Fruit fly (Drosophila melanogaster): Measurements from ENCODE around the gene TwdlF.

The TwdlF gene

dm6 chr3R:4220030-4220429 lies 26.8 kb upstream of the TwdlF start, which contains the start of gene CG31516:
Gene CG31516, minus strand, starts transcription at chr3R:4220130.
- TF ChIP-seq CG12605 (GFP tag; IDR thresholded peaks at IDR 0.05): no peak
- no peak for TF ChIP-seq gl (tag; optimal IDR thresholded peaks at IDR 0.05)
- no peak for TF ChIP-seq CG17806 (tag; optimal IDR thresholded peaks at IDR 0.05)
- TF ChIP-seq Pif1A (GFP tag; optimal IDR thresholded peaks at IDR 0.05): no peak
- no peak for TF ChIP-seq Snoo (tag; optimal IDR thresholded peaks at IDR 0.05)
- TF ChIP-seq CG4496 (GFP tag; IDR thresholded peaks at IDR 0.05): no peak
- no peak for TF ChIP-seq CG15710 (tag; optimal IDR thresholded peaks at IDR 0.05)
- no peak for TF ChIP-seq CG10348 (GFP tag; IDR thresholded peaks at IDR 0.05)
- TF ChIP-seq CG34367 (tag; optimal IDR thresholded peaks at IDR 0.05): no peak
- no peak for TF ChIP-seq EcR (GFP tag; optimal IDR thresholded peaks at IDR 0.05)
- no peak for TF ChIP-seq D1 (tag; optimal IDR thresholded peaks at IDR 0.05)

- TF ChIP-seq CG32121 (GFP tag; IDR thresholded peaks at IDR 0.05) (peak; percentile 9; the same call in 1 of the 2 replicates), fd96Ca (GFP tag; IDR thresholded peaks at IDR 0.05) (0 out of 3 replicates have a peak, but pooled peaks have one; percentile 31), CG4496 (GFP tag; IDR thresholded peaks at IDR 0.05) (no peak), Ets98B (GFP tag; IDR thresholded peaks at IDR 0.05) (peak; percentile 16; the same call in 1 of the 2 replicates), CG9948 (tag; optimal IDR thresholded peaks at IDR 0.05) (no peak), CG12605 (GFP tag; IDR thresholded peaks at IDR 0.05) (0 out of 2 replicates have a peak, but pooled peaks have one; percentile 9)
Observed at dm6 chr3R:4220780-4221179, 26.0 kb upstream of the TwdlF start.

DNA sequence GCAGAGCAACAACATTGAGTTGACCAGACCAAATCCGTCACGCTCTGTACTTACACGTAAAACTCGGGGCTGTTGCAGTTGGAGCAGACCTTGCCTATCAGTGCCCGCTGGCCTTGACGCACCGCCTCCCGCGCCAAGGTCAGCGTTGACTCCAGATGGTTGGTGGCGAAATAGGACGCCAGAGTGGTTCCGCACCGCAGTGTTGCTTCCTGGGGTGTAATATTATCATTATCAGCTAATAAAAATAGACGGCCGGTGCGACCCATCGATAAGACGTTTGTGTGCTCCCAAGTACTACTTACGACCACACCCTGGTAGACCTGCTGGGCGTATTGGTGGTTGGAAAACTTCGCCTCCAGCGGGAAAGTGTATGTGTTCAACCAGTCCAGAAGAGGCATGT lies 18.4 kb upstream of the TwdlF start:
- TF ChIP-seq EcR (GFP tag; optimal IDR thresholded peaks at IDR 0.05) (no peak), CG13204 (GFP tag; optimal IDR thresholded peaks at IDR 0.05) (peak; percentile 61)

dm6 chr3R:4229137-4229764 lies 17.6 kb upstream of the TwdlF start, which contains the start of gene DhpD:
Gene DhpD, minus strand, starts transcription at chr3R:4229238.
- peak; percentile 59 for TF ChIP-seq D1 (tag; optimal IDR thresholded peaks at IDR 0.05)
- peak; percentile 79 for TF ChIP-seq Ets98B (GFP tag; IDR thresholded peaks at IDR 0.05)
- no peak; the same call in 2 of the 3 replicates for TF ChIP-seq fd96Ca (GFP tag; IDR thresholded peaks at IDR 0.05)
- TF ChIP-seq CG34367 (tag; optimal IDR thresholded peaks at IDR 0.05): peak; percentile 50
- peak; percentile 73 for TF ChIP-seq Pif1B (GFP tag; optimal IDR thresholded peaks at IDR 0.05)
- TF ChIP-seq CG32121 (GFP tag; IDR thresholded peaks at IDR 0.05): peak; percentile 77
- TF ChIP-seq Snoo (tag; optimal IDR thresholded peaks at IDR 0.05): peak; percentile 80
- TF ChIP-seq CG12605 (GFP tag; IDR thresholded peaks at IDR 0.05): peak; percentile 63
- TF ChIP-seq CG9948 (tag; optimal IDR thresholded peaks at IDR 0.05): peak; percentile 55
- TF ChIP-seq CG4496 (GFP tag; IDR thresholded peaks at IDR 0.05): peak; percentile 87
- TF ChIP-seq CG17806 (tag; optimal IDR thresholded peaks at IDR 0.05): peak; percentile 79
- peak; percentile 80 for TF ChIP-seq CG15710 (tag; optimal IDR thresholded peaks at IDR 0.05)
- TF ChIP-seq gl (tag; optimal IDR thresholded peaks at IDR 0.05): peak; percentile 35
- no peak for TF ChIP-seq rn (GFP tag; IDR thresholded peaks at IDR 0.05)
- no peak for TF ChIP-seq CG10348 (GFP tag; IDR thresholded peaks at IDR 0.05)
- peak; percentile 76 for TF ChIP-seq CG8159 (tag; optimal IDR thresholded peaks at IDR 0.05)
- no peak for TF ChIP-seq CG14655 (GFP tag; optimal IDR thresholded peaks at IDR 0.05)
- no peak for TF ChIP-seq CG8301 (tag; optimal IDR thresholded peaks at IDR 0.05)
- TF ChIP-seq CG13204 (GFP tag; optimal IDR thresholded peaks at IDR 0.05): peak; percentile 2
- TF ChIP-seq Pif1A (GFP tag; optimal IDR thresholded peaks at IDR 0.05): no peak
- TF ChIP-seq EcR (GFP tag; optimal IDR thresholded peaks at IDR 0.05): no peak

DNA sequence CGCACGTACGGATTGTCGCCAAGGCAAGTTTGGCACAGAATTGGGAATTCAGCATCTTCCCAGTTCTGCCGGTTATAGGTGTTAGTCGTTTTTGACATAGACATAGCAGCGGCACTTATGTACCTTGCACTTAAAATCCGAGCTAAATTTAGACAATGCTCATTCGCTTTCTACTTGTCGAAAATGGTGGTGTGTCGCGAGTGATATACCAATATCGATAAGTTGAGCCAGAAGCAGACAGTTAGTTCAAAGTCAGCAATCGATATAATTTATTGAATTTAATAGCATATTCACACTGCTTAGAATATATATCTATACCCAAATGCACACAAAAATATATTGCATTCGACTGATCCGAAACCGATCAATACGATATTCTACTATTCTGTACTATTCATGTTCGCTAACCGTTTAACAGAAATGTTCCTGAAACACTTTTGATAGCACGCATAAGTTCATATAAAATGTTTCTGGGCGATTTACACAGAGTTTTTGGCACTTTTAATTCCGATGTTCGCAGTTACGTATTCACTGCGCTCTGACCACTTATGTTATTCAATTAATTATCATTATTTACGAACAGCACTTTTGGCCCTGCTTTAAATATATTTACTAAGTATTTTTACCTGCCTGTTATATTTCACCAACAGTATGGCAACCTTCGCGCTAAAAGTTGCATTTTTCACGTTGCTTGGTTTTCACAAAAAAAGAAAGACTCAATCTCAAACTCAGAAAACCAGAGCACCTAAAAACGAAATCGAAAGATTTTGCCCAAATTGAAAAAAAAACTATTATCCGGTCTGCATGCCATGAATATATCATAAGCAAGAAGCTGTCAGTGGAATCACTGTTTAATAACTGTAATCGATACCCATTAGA lies 14.4 kb upstream of the TwdlF start, which contains the start of gene CG14641:
Gene CG14641 (minus strand): TSS at position 204 of the 879 bp plus-strand sequence.
- TF ChIP-seq CG8159 (tag; optimal IDR thresholded peaks at IDR 0.05): peak; percentile 1
- TF ChIP-seq gl (tag; optimal IDR thresholded peaks at IDR 0.05): no peak
- no peak for TF ChIP-seq CG12605 (GFP tag; IDR thresholded peaks at IDR 0.05)
- no peak for TF ChIP-seq CG9948 (tag; optimal IDR thresholded peaks at IDR 0.05)
- TF ChIP-seq Pif1B (GFP tag; optimal IDR thresholded peaks at IDR 0.05): no peak
- no peak for TF ChIP-seq Pif1A (GFP tag; optimal IDR thresholded peaks at IDR 0.05)
- TF ChIP-seq CG15710 (tag; optimal IDR thresholded peaks at IDR 0.05): peak; percentile 6
- TF ChIP-seq D1 (tag; optimal IDR thresholded peaks at IDR 0.05): no peak

DNA sequence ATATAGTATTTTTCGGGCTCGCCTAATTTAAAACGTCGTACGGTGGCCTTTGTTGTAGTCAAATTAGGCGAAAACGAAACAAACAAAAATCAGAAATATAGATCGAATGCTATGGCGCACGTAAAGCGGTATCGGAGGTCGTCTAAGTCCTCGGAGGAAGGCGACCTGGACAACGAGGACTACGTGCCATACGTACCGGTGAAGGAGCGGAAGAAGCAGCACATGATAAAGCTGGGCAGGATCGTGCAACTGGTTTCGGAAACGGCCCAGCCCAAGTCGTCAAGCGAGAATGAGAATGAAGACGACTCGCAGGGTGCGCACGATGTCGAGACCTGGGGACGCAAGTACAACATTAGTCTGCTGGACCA lies 13.8 kb upstream of the TwdlF start, which contains the start of gene abs:
Gene abs (plus strand): TSS at position 30 of the 368 bp plus-strand sequence.
- TF ChIP-seq CG15710 (tag; optimal IDR thresholded peaks at IDR 0.05) (no peak), CG14655 (GFP tag; optimal IDR thresholded peaks at IDR 0.05) (no peak), D1 (tag; optimal IDR thresholded peaks at IDR 0.05) (no peak), CG9948 (tag; optimal IDR thresholded peaks at IDR 0.05) (no peak), CG8301 (tag; optimal IDR thresholded peaks at IDR 0.05) (no peak), CG17806 (tag; optimal IDR thresholded peaks at IDR 0.05) (no peak), Ets98B (GFP tag; IDR thresholded peaks at IDR 0.05) (no peak)
